Fruit fly (Drosophila melanogaster): ENCODE data around the gene vn.

Gene vn

DNA sequence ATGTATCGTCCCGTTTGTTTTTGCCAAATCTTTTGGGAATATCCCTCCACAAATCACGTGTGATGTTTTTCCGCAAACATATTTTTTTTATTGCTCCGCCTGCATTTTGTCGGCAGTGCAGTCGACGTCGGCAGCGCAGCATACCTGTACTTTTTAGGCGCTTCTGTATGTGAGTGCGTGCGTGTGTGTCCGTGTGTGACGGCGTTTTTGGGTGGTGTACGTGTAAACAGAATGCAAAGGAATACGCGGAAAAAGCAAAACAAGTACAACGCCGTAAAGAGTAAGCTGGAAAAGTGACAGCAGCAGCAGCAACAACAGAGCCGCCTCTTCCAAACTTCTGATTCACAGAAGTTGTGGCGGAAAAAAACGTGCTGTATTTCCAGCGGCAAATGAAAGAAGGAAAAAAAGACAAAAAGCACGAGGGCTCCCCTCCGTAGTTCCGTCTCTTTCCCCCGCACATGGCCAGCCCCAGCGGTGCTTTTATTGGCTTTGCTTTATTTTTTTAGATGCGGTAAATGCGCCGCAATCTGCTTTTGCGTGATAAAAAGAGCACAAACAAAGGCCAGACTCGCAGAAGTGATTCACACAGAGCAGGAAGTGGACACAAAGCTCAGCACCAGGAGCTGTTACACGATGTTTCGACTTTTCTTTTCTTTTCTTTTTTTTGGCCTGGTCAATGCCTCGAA lies 75.2 kb downstream of the vn start:
- no peak for TF ChIP-seq CTCF (optimal IDR thresholded peaks at IDR 0.05)
- no peak for TF ChIP-seq CG8478 (optimal IDR thresholded peaks at IDR 0.05)

- TF ChIP-seq CTCF (optimal IDR thresholded peaks at IDR 0.05) (peak in 1 of 2 experiments; percentile 6), CG8478 (optimal IDR thresholded peaks at IDR 0.05) (no peak)
These were observed 76.6 kb downstream of the vn start, which contains the start of the genes Ppat-Dpck and scny for dm6 chr3L:5768532-5769497. TSS of gene Ppat-Dpck (minus strand) at chr3L:5768794. TSS of gene scny (plus strand) at chr3L:5769002.

DNA sequence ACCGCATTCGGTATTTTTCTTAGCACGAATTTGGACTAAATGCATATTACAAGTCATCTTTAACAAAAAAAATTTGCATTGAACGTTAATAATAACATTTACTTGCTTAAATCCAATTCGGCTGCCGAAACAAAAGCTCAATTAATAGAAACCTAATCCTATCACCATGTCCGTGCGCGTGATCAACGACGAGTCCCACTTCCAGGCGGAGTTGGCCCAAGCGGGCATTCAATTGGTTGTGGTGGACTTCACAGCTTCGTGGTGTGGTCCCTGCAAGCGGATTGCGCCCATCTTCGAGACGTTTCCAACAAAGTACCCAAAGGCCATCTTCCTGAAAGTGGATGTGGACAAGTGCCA lies 79.6 kb downstream of the vn start, which contains the start of gene Txl:
Gene Txl (plus strand): TSS at position 3 of the 357 bp plus-strand sequence.
- TF ChIP-seq CG8478 (optimal IDR thresholded peaks at IDR 0.05) (no peak), CTCF (optimal IDR thresholded peaks at IDR 0.05) (no peak)

DNA sequence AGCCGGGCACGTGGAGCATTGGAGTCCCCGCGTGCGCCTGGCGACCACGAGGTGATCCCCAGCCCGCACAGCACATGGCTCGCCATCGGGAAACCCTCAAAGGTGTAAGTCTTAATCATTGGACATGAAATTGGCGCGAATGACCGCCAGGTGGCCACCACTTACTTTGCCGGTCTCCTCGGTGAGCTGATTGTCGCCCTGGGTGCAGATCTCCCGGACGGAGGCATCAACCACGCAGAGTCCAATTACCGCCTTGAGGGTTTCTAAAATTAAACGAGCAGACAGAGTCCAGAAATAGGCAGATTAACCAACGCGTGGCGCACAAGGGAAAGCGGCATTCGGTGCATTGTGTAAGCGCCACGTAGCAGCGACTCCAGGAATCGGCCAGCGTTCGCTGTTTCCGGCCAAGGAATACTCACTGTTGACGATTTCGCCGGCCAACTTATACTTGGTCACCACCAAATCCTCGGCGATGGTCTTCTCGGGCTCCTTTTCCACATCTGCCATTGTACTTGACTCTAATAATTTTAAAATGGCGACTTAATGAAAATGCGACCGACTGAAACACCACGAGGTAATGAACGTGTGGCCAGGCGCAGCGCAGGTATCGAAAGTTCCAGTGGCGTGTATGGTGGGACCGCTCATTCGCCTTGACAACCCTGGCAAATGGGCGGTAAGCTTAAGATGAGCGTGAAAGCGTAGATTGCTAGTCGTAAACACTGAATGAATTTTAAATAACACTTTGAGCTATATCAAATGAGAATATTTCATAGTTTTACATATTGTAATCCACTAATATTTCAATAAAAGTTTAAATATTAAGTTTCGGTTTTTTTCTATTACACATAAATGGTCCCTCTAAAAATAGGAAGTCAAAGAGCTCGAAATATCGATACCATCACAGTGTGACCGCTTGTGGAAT lies 80.3 kb downstream of the vn start, which contains the start of gene CG10576:
Gene CG10576 (minus strand): TSS at position 781 of the 922 bp plus-strand sequence.
- TF ChIP-seq CG8478 (optimal IDR thresholded peaks at IDR 0.05) (no peak), CTCF (optimal IDR thresholded peaks at IDR 0.05) (peak; percentile 30 to 59)

Data from S2 (cell line).